Worm (Caenorhabditis elegans) whole organism, young adult: Measurements from ENCODE around the gene lron-4.

ENCODE experiments used
- B0019.2 ChIP-seq: fragments of 200-800 bp; sonication (Bioruptor generic); conservative IDR thresholded peaks from 2 replicates; pipeline ENCODE4 v1.3.6; 2022; ENCODE audit warnings: missing genetic modification reagents, missing genetic modification characterization, missing compliant biosample characterization
- B0261.1 ChIP-seq: sonication (generic microtip); optimal IDR thresholded peaks from 2 replicates; lab custom pipeline; 2016; ENCODE audit warnings: mild to moderate bottlenecking, missing genetic modification characterization, moderate library complexity, missing compliant biosample characterization
- F10E7.11 ChIP-seq: sonication (generic microtip); optimal IDR thresholded peaks from 2 replicates; lab custom pipeline; 2017; ENCODE audit warnings: mild to moderate bottlenecking, missing genetic modification characterization, moderate library complexity, missing compliant biosample characterization
- F52B5.7 ChIP-seq: sonication (generic microtip); optimal IDR thresholded peaks from 2 replicates; lab custom pipeline; 2016; ENCODE audit warnings: mild to moderate bottlenecking, missing genetic modification characterization, missing compliant biosample characterization
- T07F8.4 ChIP-seq: sonication (generic microtip); optimal IDR thresholded peaks from 2 replicates; lab custom pipeline; 2016; ENCODE audit warnings: mild to moderate bottlenecking, missing genetic modification characterization, moderate library complexity, missing compliant biosample characterization
- Y53G8AR.9 ChIP-seq: fragments of 200-800 bp; sonication (Bioruptor generic); conservative IDR thresholded peaks from 2 replicates; pipeline ENCODE4 v1.3.6; 2022; ENCODE audit warnings: missing genetic modification reagents, missing genetic modification characterization, missing compliant biosample characterization
- Y67H2A.10 ChIP-seq: fragments of 200-800 bp; sonication (Bioruptor generic); conservative IDR thresholded peaks from 2 replicates; pipeline ENCODE4 v1.3.6; 2022; ENCODE audit warnings: missing genetic modification reagents, missing genetic modification characterization, missing compliant biosample characterization
- ZK185.1 ChIP-seq: sonication (generic microtip); optimal IDR thresholded peaks from 2 replicates; lab custom pipeline; 2016; ENCODE audit warnings: mild to moderate bottlenecking, missing genetic modification characterization, missing compliant biosample characterization; ENCODE audit not compliant: poor library complexity, severe bottlenecking
- attf-3 ChIP-seq: fragments of 200-800 bp; sonication (Bioruptor generic); conservative IDR thresholded peaks from 2 replicates; pipeline ENCODE4 v1.3.6; 2022; ENCODE audit warnings: missing genetic modification reagents, missing genetic modification characterization, missing compliant biosample characterization
- attf-5 ChIP-seq: fragments of 200-800 bp; sonication (Bioruptor generic); optimal IDR thresholded peaks from 2 replicates; lab custom pipeline; 2018; ENCODE audit warnings: mild to moderate bottlenecking, missing genetic modification characterization, missing compliant biosample characterization
- dpl-1 ChIP-seq: fragments of 150-350 bp; optimal IDR thresholded peaks from 2 replicates; lab custom pipeline; 2014; ENCODE audit warnings: missing biosample characterization, missing genetic modification reagents, missing genetic modification characterization
- efl-1 ChIP-seq: fragments of 150-350 bp; optimal IDR thresholded peaks from 2 replicates; lab custom pipeline; 2014; ENCODE audit warnings: missing biosample characterization, missing genetic modification reagents, missing genetic modification characterization
- egl-44 ChIP-seq: fragments of 200-800 bp; sonication (Bioruptor generic); IDR thresholded peaks from 2 replicates; pipeline ENCODE4 v1.3.6; 2022; ENCODE audit warnings: missing genetic modification reagents, missing genetic modification characterization, missing compliant biosample characterization
- egrh-3 ChIP-seq: fragments of 200-800 bp; sonication (Bioruptor generic); IDR thresholded peaks from 2 replicates; pipeline ENCODE4 v1.3.6; 2022; ENCODE audit warnings: missing genetic modification reagents, missing genetic modification characterization, missing compliant biosample characterization
- ets-4 ChIP-seq: fragments of 200-800 bp; sonication (Bioruptor generic); optimal IDR thresholded peaks from 2 replicates; lab custom pipeline; 2018; ENCODE audit warnings: mild to moderate bottlenecking, missing genetic modification characterization, missing compliant biosample characterization
- gei-17 ChIP-seq: fragments of 200-800 bp; sonication (Bioruptor generic); optimal IDR thresholded peaks from 2 replicates; lab custom pipeline; 2018; ENCODE audit warnings: mild to moderate bottlenecking, missing genetic modification characterization, missing compliant biosample characterization
- him-1 ChIP-seq: sonication (generic microtip); optimal IDR thresholded peaks from 2 replicates; lab custom pipeline; 2016; ENCODE audit warnings: missing genotype, missing genetic modification reagents, missing genetic modification characterization, missing compliant biosample characterization
- hmg-1.2 ChIP-seq: fragments of 200-800 bp; sonication (Bioruptor generic); IDR thresholded peaks from 2 replicates; pipeline ENCODE4 v1.3.6; 2022; ENCODE audit warnings: missing genetic modification reagents, missing genetic modification characterization, missing compliant biosample characterization
- hrde-1 ChIP-seq: sonication (generic microtip); optimal IDR thresholded peaks from 2 replicates; lab custom pipeline; 2016; ENCODE audit warnings: missing genetic modification characterization, mild to moderate bottlenecking, missing compliant biosample characterization, moderate library complexity, missing genotype, missing genetic modification reagents, borderline replicate concordance
- let-526 ChIP-seq: fragments of 200-800 bp; sonication (Bioruptor generic); IDR thresholded peaks from 2 replicates; pipeline ENCODE4 v1.3.6; 2022; ENCODE audit warnings: missing genetic modification reagents, missing genetic modification characterization, missing compliant biosample characterization
- lin-26 ChIP-seq: fragments of 200-800 bp; sonication (Bioruptor generic); IDR thresholded peaks from 2 replicates; pipeline ENCODE4 v1.3.6; 2022; ENCODE audit warnings: missing genetic modification reagents, missing genetic modification characterization, missing compliant biosample characterization
- lin-35 ChIP-seq, 3 experiments: fragments of 150-350 bp in 2 of 3; sonication (generic microtip) in 1 of 3; optimal IDR thresholded peaks; 2 replicates each; lab custom pipeline; 2014 to 2018; ENCODE audit warnings: missing biosample characterization in 3 of 3, missing genetic modification characterization in 3 of 3, missing genetic modification reagents in 3 of 3
- lsl-1 ChIP-seq: fragments of 200-800 bp; sonication (Bioruptor generic); optimal IDR thresholded peaks from 2 replicates; lab custom pipeline; 2018; ENCODE audit warnings: mild to moderate bottlenecking, missing genetic modification characterization, moderate library complexity, missing compliant biosample characterization
- mcd-1 ChIP-seq: fragments of 200-800 bp; sonication (Bioruptor generic); IDR thresholded peaks from 2 replicates; pipeline ENCODE4 v1.3.6; 2022; ENCODE audit warnings: missing genetic modification reagents, missing genetic modification characterization, missing compliant biosample characterization
- nfya-2 ChIP-seq: fragments of 200-800 bp; sonication (Bioruptor generic); IDR thresholded peaks from 2 replicates; pipeline ENCODE4 v1.3.6; 2022; ENCODE audit warnings: missing genetic modification reagents, missing genetic modification characterization, missing compliant biosample characterization
- pbrm-1 ChIP-seq: fragments of 200-800 bp; sonication (Bioruptor generic); IDR thresholded peaks from 2 replicates; pipeline ENCODE4 v1.3.6; 2022; ENCODE audit warnings: missing genetic modification reagents, missing genetic modification characterization, missing compliant biosample characterization
- pha-4 ChIP-seq: fragments of 150-350 bp; sonication (generic microtip); optimal IDR thresholded peaks from 2 replicates; lab custom pipeline; 2014; ENCODE audit warnings: missing biosample characterization, missing genetic modification reagents, missing genetic modification characterization
- rcor-1 ChIP-seq: fragments of 200-800 bp; sonication (Bioruptor generic); IDR thresholded peaks from 2 replicates; pipeline ENCODE4 v1.3.6; 2022; ENCODE audit warnings: missing genetic modification reagents, missing genetic modification characterization, missing compliant biosample characterization
- repo-1 ChIP-seq: sonication (generic microtip); optimal IDR thresholded peaks from 2 replicates; lab custom pipeline; 2017; ENCODE audit warnings: mild to moderate bottlenecking, missing genetic modification characterization, missing compliant biosample characterization
- rpc-1 ChIP-seq, 2 experiments: fragments of 150-350 bp in 1 of 2; sonication (generic microtip) in 1 of 2; optimal IDR thresholded peaks; 2 replicates each; lab custom pipeline; 2014 to 2018; ENCODE audit warnings: missing biosample characterization in 1 of 2, missing genetic modification characterization in 1 of 2, missing genetic modification reagents in 1 of 2, missing genotype in 1 of 2
- sdz-38 ChIP-seq: sonication (generic microtip); optimal IDR thresholded peaks from 2 replicates; lab custom pipeline; 2016; ENCODE audit warnings: missing genotype, missing genetic modification characterization, missing compliant biosample characterization
- snpc-1.1 ChIP-seq: sonication (generic microtip); optimal IDR thresholded peaks from 2 replicates; lab custom pipeline; 2017; ENCODE audit warnings: missing genetic modification characterization, mild to moderate bottlenecking, missing compliant biosample characterization, antibody characterized with exemption, moderate library complexity, missing genotype, missing genetic modification reagents; ENCODE audit not compliant: insufficient read depth
- snpc-4 ChIP-seq, 5 experiments: fragments of 150-350 bp in 1 of 5; sonication (generic microtip) in 4 of 5; optimal IDR thresholded peaks; 2 replicates each; lab custom pipeline; 2014 to 2018; ENCODE audit warnings: missing genetic modification characterization in 5 of 5, missing biosample characterization in 3 of 5, antibody characterized with exemption in 2 of 5, mild to moderate bottlenecking in 2 of 5, missing compliant biosample characterization in 2 of 5, missing genotype in 2 of 5, moderate library complexity in 2 of 5, missing genetic modification reagents in 1 of 5
- tbx-9 ChIP-seq: sonication (generic microtip); optimal IDR thresholded peaks from 2 replicates; lab custom pipeline; 2016; ENCODE audit warnings: borderline replicate concordance, missing genetic modification characterization, inconsistent platforms, missing compliant biosample characterization
- tlf-1 ChIP-seq: fragments of 200-800 bp; sonication (Bioruptor generic); optimal IDR thresholded peaks from 2 replicates; lab custom pipeline; 2018; ENCODE audit warnings: mild to moderate bottlenecking, missing genetic modification characterization, missing compliant biosample characterization
- xnd-1 ChIP-seq: sonication (generic microtip); optimal IDR thresholded peaks from 2 replicates; lab custom pipeline; 2016; ENCODE audit warnings: missing genotype, missing genetic modification reagents, missing genetic modification characterization, missing compliant biosample characterization
- zim-3 ChIP-seq: sonication (generic microtip); optimal IDR thresholded peaks from 2 replicates; lab custom pipeline; 2017; ENCODE audit warnings: mild to moderate bottlenecking, missing genetic modification characterization, moderate library complexity, missing compliant biosample characterization
- ztf-18 ChIP-seq: sonication (generic microtip); optimal IDR thresholded peaks from 2 replicates; lab custom pipeline; 2016; ENCODE audit warnings: missing genotype, mild to moderate bottlenecking, missing genetic modification characterization, missing compliant biosample characterization
- ztf-22 ChIP-seq: fragments of 200-800 bp; sonication (Bioruptor generic); optimal IDR thresholded peaks from 2 replicates; lab custom pipeline; 2018; ENCODE audit warnings: mild to moderate bottlenecking, missing genetic modification characterization, moderate library complexity, missing compliant biosample characterization
- ztf-3 ChIP-seq: fragments of 200-800 bp; sonication (Bioruptor generic); optimal IDR thresholded peaks from 2 replicates; lab custom pipeline; 2018; ENCODE audit warnings: mild to moderate bottlenecking, missing genetic modification characterization, missing compliant biosample characterization

Gene lron-4

ce11 chrII:8062334-8062791, 49.6 kb downstream of the lron-4 start, which contains the start of gene ufd-2 (continued):
- TF ChIP-seq lin-26 (GFP tag; lab: Robert Waterston, UW): peak; percentile 68; the same call in 1 of the 2 replicates
- no peak for TF ChIP-seq F10E7.11
- peak; percentile 23 for TF ChIP-seq ZK185.1 (tag; lab: Kevin White, UChicago)
- TF ChIP-seq egl-44 (GFP tag; lab: Robert Waterston, UW): no peak
- no peak for TF ChIP-seq nfya-2 (GFP tag; lab: Robert Waterston, UW)
- peak; percentile 64 for TF ChIP-seq egrh-3 (GFP tag; lab: Robert Waterston, UW)
- TF ChIP-seq repo-1 (tag; lab: Kevin White, UChicago): no peak
- TF ChIP-seq B0019.2 (GFP tag; lab: Robert Waterston, UW): no peak
- TF ChIP-seq lsl-1 (GFP tag; lab: Kevin White, UChicago): peak; percentile 64
- no peak for TF ChIP-seq Y53G8AR.9 (GFP tag; lab: Robert Waterston, UW)
- no peak for TF ChIP-seq snpc-4 (GFP tag; optimal IDR thresholded peaks at IDR 0.05; lab: Kevin White, UChicago)
- peak in 2 of 4 experiments; percentile 22 to 25 for TF ChIP-seq snpc-4 (tag; optimal IDR thresholded peaks at IDR 0.05; lab: Kevin White, UChicago)
- TF ChIP-seq attf-3 (GFP tag; lab: Robert Waterston, UW): peak; percentile 59; the same call in 1 of the 2 replicates
- TF ChIP-seq ztf-3 (GFP tag; lab: Kevin White, UChicago): no peak
- TF ChIP-seq pbrm-1 (GFP tag; lab: Robert Waterston, UW): no peak
- TF ChIP-seq him-1 (tag; lab: Kevin White, UChicago): no peak
- no peak for TF ChIP-seq sdz-38 (tag; lab: Kevin White, UChicago)
- no peak for TF ChIP-seq ztf-22 (GFP tag; lab: Kevin White, UChicago)
- TF ChIP-seq snpc-1.1 (tag; lab: Kevin White, UChicago): no peak
- no peak for TF ChIP-seq B0261.1 (tag; lab: Kevin White, UChicago)
- TF ChIP-seq ets-4 (GFP tag; lab: Kevin White, UChicago): no peak
- TF ChIP-seq rpc-1 (optimal IDR thresholded peaks at IDR 0.05; lab: Kevin White, UChicago): no peak
- no peak for TF ChIP-seq rpc-1 (tag; optimal IDR thresholded peaks at IDR 0.05; lab: Kevin White, UChicago)
- TF ChIP-seq dpl-1 (GFP tag; lab: Kevin White, UChicago): peak; percentile 48
- TF ChIP-seq rcor-1: 0 out of 2 replicates have a peak, but pooled peaks have one; percentile 64
- TF ChIP-seq tlf-1 (GFP tag; lab: Kevin White, UChicago): no peak
- no peak for TF ChIP-seq zim-3 (tag; lab: Kevin White, UChicago)
- peak; percentile 82 for TF ChIP-seq attf-5
- TF ChIP-seq ztf-18: peak; percentile 80
- no peak for TF ChIP-seq F52B5.7 (tag; lab: Kevin White, UChicago)
- TF ChIP-seq efl-1 (GFP tag; lab: Kevin White, UChicago): peak; percentile 84
- no peak for TF ChIP-seq let-526
- no peak for TF ChIP-seq gei-17
- TF ChIP-seq mcd-1 (GFP tag; lab: Robert Waterston, UW): peak; percentile 94
- peak; percentile 22 for TF ChIP-seq xnd-1
- no peak for TF ChIP-seq hrde-1 (tag; lab: Kevin White, UChicago)
- peak in 1 of 3 experiments; percentile 31 for TF ChIP-seq lin-35 (GFP tag; optimal IDR thresholded peaks at IDR 0.05; lab: Kevin White, UChicago)
- no peak for TF ChIP-seq Y67H2A.10 (GFP tag; lab: Robert Waterston, UW)
- peak; percentile 61; the same call in 1 of the 2 replicates for TF ChIP-seq hmg-1.2 (GFP tag; lab: Robert Waterston, UW)
- TF ChIP-seq T07F8.4 (tag; lab: Kevin White, UChicago): no peak
- no peak for TF ChIP-seq tbx-9 (tag; lab: Kevin White, UChicago)
- TF ChIP-seq pha-4: no peak
- TF ChIP-seq, all 124 proteins: peak for 26
